Worm (Caenorhabditis elegans): ENCODE data around the gene ZC250.4.
A peak's percentile ranks its signal among the peaks of the same experiment; 100 is the strongest.

The ZC250.4 gene

ce11 chrV:5845669-5846189, 32.8 kb upstream of the ZC250.4 start, which contains the start of gene F26F12.3:
TSS of gene F26F12.3 (minus strand) at chrV:5845719.
- TF ChIP-seq unc-55 (GFP tag; optimal IDR thresholded peaks at IDR 0.05) (no peak), lim-6 (tag; optimal IDR thresholded peaks at IDR 0.05) (no peak), ceh-18 (tag; optimal IDR thresholded peaks at IDR 0.05) (peak; percentile 27), ztf-16 (tag; optimal IDR thresholded peaks at IDR 0.05) (no peak), ets-4 (tag; optimal IDR thresholded peaks at IDR 0.05) (peak; percentile 3), che-1 (tag; optimal IDR thresholded peaks at IDR 0.05) (no peak), unc-3 (GFP tag; conservative IDR thresholded peaks at IDR 0.05) (0 out of 2 replicates have a peak, but pooled peaks have one; percentile 43), unc-3 (tag; optimal IDR thresholded peaks at IDR 0.05) (peak; percentile 6), sox-4 (tag; optimal IDR thresholded peaks at IDR 0.05) (no peak), ceh-14 (tag; optimal IDR thresholded peaks at IDR 0.05) (no peak), ttx-3 (tag; optimal IDR thresholded peaks at IDR 0.05) (no peak), sdc-2 (tag; optimal IDR thresholded peaks at IDR 0.05) (no peak), sox-2 (GFP tag; IDR thresholded peaks at IDR 0.05) (no peak), lin-11 (tag; optimal IDR thresholded peaks at IDR 0.05) (no peak), ceh-34 (tag; optimal IDR thresholded peaks at IDR 0.05) (peak; percentile 8), ceh-2 (tag; optimal IDR thresholded peaks at IDR 0.05) (no peak), pag-3 (tag; optimal IDR thresholded peaks at IDR 0.05; ENCODE audit: borderline replicate concordance) (no peak), ceh-48 (tag; optimal IDR thresholded peaks at IDR 0.05) (no peak), C38D4.7 (GFP tag; optimal IDR thresholded peaks at IDR 0.05) (no peak), pqm-1 (tag; optimal IDR thresholded peaks at IDR 0.05) (peak; percentile 39), hlh-30 (tag; optimal IDR thresholded peaks at IDR 0.05; ENCODE audit: insufficient read depth) (peak; percentile 86), zip-5 (tag; optimal IDR thresholded peaks at IDR 0.05) (no peak), C08G9.2 (tag; optimal IDR thresholded peaks at IDR 0.05) (no peak), hlh-13 (GFP tag; optimal IDR thresholded peaks at IDR 0.05) (no peak), madf-2 (tag; optimal IDR thresholded peaks at IDR 0.05) (no peak), ceh-19 (GFP tag; optimal IDR thresholded peaks at IDR 0.05) (no peak), nfya-1 (tag; optimal IDR thresholded peaks at IDR 0.05) (peak; percentile 20), F13H6.1 (tag; optimal IDR thresholded peaks at IDR 0.05) (peak; percentile 24), ahr-1 (tag; optimal IDR thresholded peaks at IDR 0.05) (no peak), ceh-9 (tag; optimal IDR thresholded peaks at IDR 0.05) (no peak), ceh-22 (tag; optimal IDR thresholded peaks at IDR 0.05) (no peak), T23F11.4 (GFP tag; optimal IDR thresholded peaks at IDR 0.05) (no peak), K09A11.1 (tag; optimal IDR thresholded peaks at IDR 0.05; ENCODE audit: insufficient read depth) (no peak), syd-9 (tag; optimal IDR thresholded peaks at IDR 0.05) (no peak), fax-1 (tag; optimal IDR thresholded peaks at IDR 0.05) (no peak), dmd-4 (tag; optimal IDR thresholded peaks at IDR 0.05; ENCODE audit: borderline replicate concordance) (no peak), pat-9 (tag; optimal IDR thresholded peaks at IDR 0.05) (no peak), hlh-6 (tag; optimal IDR thresholded peaks at IDR 0.05) (no peak), elt-4 (tag; optimal IDR thresholded peaks at IDR 0.05) (no peak), odd-2 (tag; optimal IDR thresholded peaks at IDR 0.05) (no peak), gmeb-2 (tag; optimal IDR thresholded peaks at IDR 0.05) (no peak), ref-2 (tag; optimal IDR thresholded peaks at IDR 0.05) (peak; percentile 5), ceh-24 (tag; optimal IDR thresholded peaks at IDR 0.05) (no peak), fkh-6 (tag; optimal IDR thresholded peaks at IDR 0.05) (no peak), ceh-31 (tag; optimal IDR thresholded peaks at IDR 0.05) (peak; percentile 38), pha-2 (tag; optimal IDR thresholded peaks at IDR 0.05) (no peak), elt-2 (tag; optimal IDR thresholded peaks at IDR 0.05) (no peak), Y22D7AL.16 (tag; optimal IDR thresholded peaks at IDR 0.05) (no peak), fkh-10 (GFP tag; optimal IDR thresholded peaks at IDR 0.05) (no peak), nhr-11 (tag; optimal IDR thresholded peaks at IDR 0.05) (no peak), npax-4 (tag; optimal IDR thresholded peaks at IDR 0.05) (no peak), rnt-1 (tag; optimal IDR thresholded peaks at IDR 0.05) (no peak), tbx-2 (tag; optimal IDR thresholded peaks at IDR 0.05) (peak; percentile 39)
